Worm (Caenorhabditis elegans): Measurements from ENCODE around the gene K01D12.20.

DNA sequence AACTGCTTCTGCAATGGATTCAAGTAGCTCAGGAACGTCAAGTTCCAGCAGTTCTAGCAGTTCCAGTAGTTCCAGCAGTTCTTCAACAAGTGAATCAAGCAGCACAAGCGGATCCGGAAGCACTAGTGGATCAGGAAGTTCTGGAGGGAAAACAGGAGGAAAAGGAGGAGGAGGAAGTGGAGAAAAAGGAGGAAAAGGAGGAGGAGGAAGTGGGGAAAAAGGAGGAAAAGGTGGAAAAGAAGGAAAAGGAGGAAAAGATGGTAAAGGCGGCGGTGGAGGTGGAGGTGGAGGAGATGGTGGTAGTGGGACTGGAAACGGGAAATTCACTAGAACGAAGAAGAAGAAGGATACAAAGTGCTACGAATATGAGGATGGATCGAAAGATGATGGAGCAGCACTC lies 5.9 kb upstream of the K01D12.20 start:
- TF ChIP-seq pag-3 (tag; optimal IDR thresholded peaks at IDR 0.05; ENCODE audit: borderline replicate concordance) = no peak
- no peak for TF ChIP-seq lin-11 (tag; optimal IDR thresholded peaks at IDR 0.05)
- no peak for TF ChIP-seq pha-4 (tag; optimal IDR thresholded peaks at IDR 0.05)
- no peak for TF ChIP-seq F13H6.1 (tag; optimal IDR thresholded peaks at IDR 0.05)
- TF ChIP-seq ceh-30 (tag; optimal IDR thresholded peaks at IDR 0.05) = no peak
- TF ChIP-seq ttx-3 (tag; optimal IDR thresholded peaks at IDR 0.05) = no peak
- no peak for TF ChIP-seq nfya-1 (tag; optimal IDR thresholded peaks at IDR 0.05)
